Worm (Caenorhabditis elegans) whole organism, midembryonic: ENCODE results near the gene T21H3.5.

Experiments
- T22C8.4 ChIP-seq: fragments of 200-800 bp; sonication (Bioruptor generic); IDR thresholded peaks from 2 replicates; pipeline ENCODE4 v1.3.6; 2022; ENCODE audit warnings: missing genetic modification characterization, missing compliant biosample characterization
- cog-1 ChIP-seq: sonication (generic microtip); optimal IDR thresholded peaks from 2 replicates; lab custom pipeline; 2016; ENCODE audit warnings: missing genetic modification characterization, missing compliant biosample characterization
- flt-1 ChIP-seq: fragments of 200-800 bp; sonication (Bioruptor generic); IDR thresholded peaks from 2 replicates; pipeline ENCODE4 v1.3.6; 2022; ENCODE audit warnings: missing genetic modification characterization, missing compliant biosample characterization
- klf-2 ChIP-seq: fragments of 200-800 bp; sonication (Bioruptor generic); conservative IDR thresholded peaks from 2 replicates; pipeline ENCODE4 v1.3.6; 2022; ENCODE audit warnings: missing genetic modification reagents, missing genetic modification characterization, missing compliant biosample characterization
- med-1 ChIP-seq: sonication (generic microtip); optimal IDR thresholded peaks from 2 replicates; lab custom pipeline; 2017; ENCODE audit warnings: missing genetic modification characterization, mild to moderate bottlenecking, missing compliant biosample characterization, antibody characterized with exemption, missing genetic modification reagents; ENCODE audit not compliant: insufficient read depth
- ref-1 ChIP-seq: fragments of 200-800 bp; sonication (Bioruptor generic); conservative IDR thresholded peaks from 2 replicates; pipeline ENCODE4 v1.3.6; 2022; ENCODE audit warnings: missing genetic modification reagents, missing genetic modification characterization, missing compliant biosample characterization
- tab-1 ChIP-seq: fragments of 200-800 bp; sonication (Bioruptor generic); IDR thresholded peaks from 2 replicates; pipeline ENCODE4 v1.3.6; 2022; ENCODE audit warnings: missing genetic modification characterization, missing compliant biosample characterization
- ztf-23 ChIP-seq: fragments of 200-800 bp; sonication (Bioruptor generic); IDR thresholded peaks from 2 replicates; pipeline ENCODE4 v1.3.6; 2022; ENCODE audit warnings: missing genetic modification reagents, missing genetic modification characterization, missing compliant biosample characterization
- ztf-29 ChIP-seq: fragments of 200-800 bp; sonication (Bioruptor generic); IDR thresholded peaks from 2 replicates; pipeline ENCODE4 v1.3.6; 2022; ENCODE audit warnings: missing genetic modification reagents, missing genetic modification characterization, missing compliant biosample characterization

The T21H3.5 gene

DNA sequence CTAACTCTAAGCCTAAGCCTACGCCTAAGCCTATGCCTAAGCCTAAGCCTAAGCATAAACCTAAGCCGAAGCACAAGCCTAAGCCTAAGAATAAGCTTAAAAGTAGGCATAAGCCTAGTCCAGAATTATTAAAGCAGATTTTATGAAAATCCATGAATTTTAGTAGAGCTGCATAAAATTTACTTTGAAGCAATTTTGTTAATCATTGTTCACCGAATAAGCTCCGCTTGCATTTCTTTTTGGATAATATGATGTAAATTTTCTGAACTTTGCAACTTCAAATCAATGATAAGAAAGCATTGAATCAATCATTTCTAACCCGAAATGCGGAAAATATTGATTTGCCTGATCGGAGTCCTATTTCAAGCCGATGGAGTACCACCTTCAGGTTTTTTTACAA, 29.8 kb downstream of the T21H3.5 start, which contains the start of gene cpr-8:
cpr-8 (plus strand) TSS at position 301 of the 400 bp plus-strand sequence.
- TF ChIP-seq ztf-23 (no peak), tab-1 (GFP tag; lab: Robert Waterston, UW) (no peak), T22C8.4 (no peak), cog-1 (tag; lab: Kevin White, UChicago) (no peak), ref-1 (GFP tag; lab: Robert Waterston, UW) (no peak), med-1 (GFP tag; lab: Kevin White, UChicago) (no peak), klf-2 (GFP tag; lab: Robert Waterston, UW) (no peak), ztf-29 (GFP tag; lab: Robert Waterston, UW) (no peak), flt-1 (GFP tag; lab: Robert Waterston, UW) (no peak)

DNA sequence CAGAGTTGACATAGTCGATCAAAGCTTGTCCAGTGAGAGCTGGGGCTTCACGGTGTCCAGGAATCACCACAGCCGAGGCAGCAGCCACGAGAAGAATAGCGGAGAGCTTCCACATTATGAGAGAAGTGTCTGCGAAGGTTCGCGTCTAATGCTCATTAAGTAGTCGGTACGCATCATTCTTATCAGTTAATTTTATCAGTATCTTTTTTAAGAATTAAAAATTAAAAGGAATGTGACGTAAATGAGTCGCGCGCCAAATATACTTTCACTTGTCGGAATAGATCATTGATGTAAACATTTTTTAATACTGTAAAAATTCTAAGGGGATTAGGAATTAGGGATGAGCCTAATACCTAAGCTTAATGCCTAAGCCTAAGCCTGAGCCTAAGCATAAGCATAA, 30.3 kb downstream of the T21H3.5 start, which contains the start of gene cpr-5:
cpr-5 (minus strand) TSS at position 197 of the 400 bp plus-strand sequence.
- no peak for TF ChIP-seq cog-1 (tag; lab: Kevin White, UChicago)
- no peak for TF ChIP-seq ref-1 (GFP tag; lab: Robert Waterston, UW)
- no peak for TF ChIP-seq tab-1 (GFP tag; lab: Robert Waterston, UW)
- no peak for TF ChIP-seq T22C8.4
- TF ChIP-seq med-1 (GFP tag; lab: Kevin White, UChicago), result no peak
- no peak for TF ChIP-seq klf-2 (GFP tag; lab: Robert Waterston, UW)
- no peak for TF ChIP-seq ztf-23
- TF ChIP-seq ztf-29 (GFP tag; lab: Robert Waterston, UW), result no peak
- no peak for TF ChIP-seq flt-1 (GFP tag; lab: Robert Waterston, UW)

DNA sequence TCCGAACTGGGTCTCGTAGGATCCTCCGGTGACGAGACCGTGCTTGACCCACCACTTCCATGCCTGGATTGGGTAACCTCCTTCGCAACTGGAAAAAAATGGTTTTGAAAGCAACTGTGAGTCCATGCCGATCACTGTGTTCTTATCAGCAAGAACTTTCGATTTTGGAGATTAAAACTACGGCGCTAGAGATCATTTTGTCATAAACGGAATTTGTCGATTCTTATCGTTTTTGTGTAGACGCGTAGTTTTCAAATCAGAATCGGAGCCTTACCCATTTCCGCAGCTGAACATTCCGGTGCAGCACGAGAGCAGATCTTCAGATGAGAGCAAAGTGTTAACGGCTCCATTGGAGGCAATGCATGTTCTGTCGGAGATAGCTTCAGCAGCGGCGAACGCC, 30.9 kb downstream of the T21H3.5 start:
- TF ChIP-seq cog-1 (tag; lab: Kevin White, UChicago) (no peak), T22C8.4 (no peak), ref-1 (GFP tag; lab: Robert Waterston, UW) (no peak), ztf-23 (no peak), klf-2 (GFP tag; lab: Robert Waterston, UW) (no peak), flt-1 (GFP tag; lab: Robert Waterston, UW) (no peak), ztf-29 (GFP tag; lab: Robert Waterston, UW) (no peak), med-1 (GFP tag; lab: Kevin White, UChicago) (no peak)

DNA sequence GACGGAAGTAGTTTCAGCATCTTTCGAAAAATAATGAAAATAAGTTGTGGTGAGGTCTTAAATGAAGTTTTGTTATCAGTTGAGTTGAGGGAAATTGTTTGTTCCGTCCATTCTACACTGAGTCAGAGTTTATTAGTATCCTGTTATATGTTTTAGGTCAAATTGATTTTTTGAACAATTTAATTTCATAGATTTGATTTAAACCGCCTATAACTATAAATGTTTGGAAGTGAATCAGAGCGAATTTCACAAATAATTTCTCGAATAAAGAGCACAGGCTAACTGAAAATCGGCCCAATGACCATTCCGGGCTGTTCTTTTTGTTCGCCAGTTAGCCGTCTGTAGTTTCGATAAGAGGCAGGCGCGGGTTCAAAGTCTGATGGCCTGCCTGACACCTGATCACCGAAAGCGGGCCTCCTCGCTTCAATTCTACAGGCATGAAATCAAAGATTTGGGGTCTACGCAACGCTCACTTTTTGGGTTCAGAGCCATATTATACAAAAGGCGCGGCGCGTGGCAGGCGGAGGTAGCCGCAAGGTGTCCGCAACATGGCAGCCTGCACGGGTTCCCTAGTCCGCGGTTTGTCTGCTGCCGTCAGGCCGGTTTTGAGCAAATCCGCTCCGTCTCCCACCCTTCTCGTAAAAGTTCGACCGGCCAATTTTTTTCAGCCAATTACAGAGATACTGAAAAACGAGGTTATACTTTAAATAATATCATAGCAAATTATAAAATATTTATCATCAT, 32.0 kb downstream of the T21H3.5 start, which contains the start of gene W07B8.4:
W07B8.4 (minus strand) TSS at position 51 of the 744 bp plus-strand sequence.
- TF ChIP-seq T22C8.4 (no peak), ref-1 (GFP tag; lab: Robert Waterston, UW) (no peak), med-1 (GFP tag; lab: Kevin White, UChicago) (no peak), tab-1 (GFP tag; lab: Robert Waterston, UW) (no peak), klf-2 (GFP tag; lab: Robert Waterston, UW) (no peak), flt-1 (GFP tag; lab: Robert Waterston, UW) (no peak), ztf-23 (no peak), ztf-29 (GFP tag; lab: Robert Waterston, UW) (no peak), cog-1 (tag; lab: Kevin White, UChicago) (no peak)

DNA sequence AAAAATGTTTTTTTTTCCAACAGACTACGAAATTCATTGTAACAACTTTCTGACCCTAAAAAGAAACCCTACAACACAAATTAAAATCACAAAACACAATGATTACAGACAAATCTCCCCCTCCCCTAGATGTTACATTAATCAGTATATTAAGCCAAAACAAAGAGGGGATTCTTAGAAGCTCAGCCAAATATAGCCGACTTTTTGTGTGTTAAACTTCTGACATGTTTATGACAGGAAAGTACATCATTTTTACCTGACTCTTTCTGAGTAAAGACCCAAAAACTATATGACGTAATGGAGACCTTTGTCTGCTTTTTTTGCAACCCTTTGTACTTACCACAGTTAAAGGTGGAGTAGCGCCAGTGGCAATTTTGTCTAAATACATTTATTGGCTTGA, 44.0 kb downstream of the T21H3.5 start:
- TF ChIP-seq ref-1 (GFP tag; lab: Robert Waterston, UW) (no peak), tab-1 (GFP tag; lab: Robert Waterston, UW) (no peak), cog-1 (tag; lab: Kevin White, UChicago) (no peak), med-1 (GFP tag; lab: Kevin White, UChicago) (no peak)

DNA sequence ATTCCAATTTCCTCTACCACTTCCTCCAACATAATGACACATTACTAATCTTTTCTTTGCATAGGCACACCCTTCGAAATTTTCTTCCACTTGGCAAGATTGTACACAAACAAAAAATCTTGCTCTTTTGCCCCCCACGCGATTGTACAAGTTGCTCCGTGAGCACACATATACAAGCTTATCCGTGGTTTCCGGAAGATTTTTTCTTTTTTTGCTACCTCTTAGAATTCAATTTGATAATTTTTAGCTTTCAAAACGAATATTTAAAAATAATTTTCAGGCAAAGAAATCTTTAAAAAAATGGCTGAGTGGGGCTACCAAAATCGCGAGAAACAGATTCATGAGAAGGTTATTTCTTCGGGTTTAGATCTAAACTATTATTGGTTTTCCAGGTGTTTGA, 51.4 kb downstream of the T21H3.5 start, which contains the start of gene Y50D4B.1:
Y50D4B.1 (plus strand) TSS at position 301 of the 400 bp plus-strand sequence.
- TF ChIP-seq tab-1 (GFP tag; lab: Robert Waterston, UW) (no peak), T22C8.4 (no peak), flt-1 (GFP tag; lab: Robert Waterston, UW) (no peak), klf-2 (GFP tag; lab: Robert Waterston, UW) (no peak), cog-1 (tag; lab: Kevin White, UChicago) (no peak), ztf-29 (GFP tag; lab: Robert Waterston, UW) (no peak), med-1 (GFP tag; lab: Kevin White, UChicago) (no peak), ref-1 (GFP tag; lab: Robert Waterston, UW) (no peak), ztf-23 (no peak)

DNA sequence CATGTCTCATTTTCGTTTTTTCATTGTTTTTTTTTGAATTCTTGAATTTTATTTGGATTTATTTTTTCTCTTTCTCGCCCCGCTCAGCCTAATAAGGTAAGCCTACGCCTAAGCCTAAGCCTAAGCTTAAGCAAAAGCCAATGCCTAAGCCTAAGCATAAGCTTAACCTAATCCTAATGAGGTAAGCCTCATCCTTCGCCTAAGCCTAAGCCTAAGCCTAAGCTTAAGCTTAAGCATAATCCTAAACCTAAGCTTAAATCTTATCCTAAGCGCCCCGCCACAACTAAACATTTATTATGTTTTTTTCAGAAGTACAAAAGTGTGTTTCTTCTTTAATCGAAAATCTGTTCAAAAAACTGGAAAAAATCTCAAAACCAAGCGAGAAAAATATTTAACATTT, 51.9 kb downstream of the T21H3.5 start:
- TF ChIP-seq T22C8.4 (no peak), ref-1 (GFP tag; lab: Robert Waterston, UW) (no peak), med-1 (GFP tag; lab: Kevin White, UChicago) (no peak)
